Fruit fly (Drosophila melanogaster) whole organism, embryonic: ENCODE measurements around the gene Pp2A-29B.

Experiments
- BEAF-32 ChIP-seq: fragments of 200-800 bp; sonication (Bioruptor generic); optimal IDR thresholded peaks from 3 replicates; lab custom pipeline; 2017; ENCODE audit warnings: missing biosample characterization, missing genetic modification characterization, mild to moderate bottlenecking, moderate library complexity, missing genetic modification reagents
- Bdp1 ChIP-seq: fragments of 200-800 bp; sonication (Bioruptor generic); optimal IDR thresholded peaks from 3 replicates; lab custom pipeline; 2016; ENCODE audit warnings: missing biosample characterization, missing genetic modification characterization
- CG10274 ChIP-seq: fragments of 200-800 bp; sonication (Bioruptor generic); optimal IDR thresholded peaks from 3 replicates; lab custom pipeline; 2017; ENCODE audit warnings: missing biosample characterization, mild to moderate bottlenecking, missing genetic modification characterization
- CG10565 ChIP-seq: fragments of 200-800 bp; sonication (Bioruptor generic); optimal IDR thresholded peaks from 3 replicates; lab custom pipeline; 2016; ENCODE audit warnings: missing biosample characterization, mild to moderate bottlenecking, missing genetic modification characterization
- CG1233 ChIP-seq: fragments of 200-800 bp; sonication (Bioruptor generic); optimal IDR thresholded peaks from 4 replicates; lab custom pipeline; 2018; ENCODE audit warnings: missing biosample characterization, mild to moderate bottlenecking, missing genetic modification characterization
- CG14441 ChIP-seq: fragments of 200-800 bp; sonication (Bioruptor generic); IDR thresholded peaks from 2 replicates; pipeline ENCODE4 v1.3.6; 2022; ENCODE audit warnings: missing biosample characterization, missing genetic modification characterization
- CG17612 ChIP-seq: fragments of 200-800 bp; sonication (Bioruptor generic); IDR thresholded peaks from 2 replicates; pipeline ENCODE4 v1.3.6; 2022; ENCODE audit warnings: missing biosample characterization, missing genetic modification characterization
- CG2120 ChIP-seq: fragments of 200-800 bp; sonication (Bioruptor generic); optimal IDR thresholded peaks from 3 replicates; lab custom pipeline; 2016; ENCODE audit warnings: missing biosample characterization, missing genetic modification characterization
- CG2678 ChIP-seq: fragments of 200-800 bp; sonication (Bioruptor generic); optimal IDR thresholded peaks from 3 replicates; lab custom pipeline; 2019; ENCODE audit warnings: missing biosample characterization, mild to moderate bottlenecking, missing genetic modification characterization, moderate library complexity
- CG4707 ChIP-seq: fragments of 200-800 bp; sonication (Bioruptor generic); optimal IDR thresholded peaks from 2 replicates; lab custom pipeline; 2018; ENCODE audit warnings: missing biosample characterization, mild to moderate bottlenecking, missing genetic modification characterization, moderate library complexity
- CG6175 ChIP-seq: fragments of 200-800 bp; sonication (Bioruptor generic); IDR thresholded peaks from 3 replicates; pipeline ENCODE4 v1.3.6; 2022; ENCODE audit warnings: missing biosample characterization, missing genetic modification characterization
- CG7372 ChIP-seq: fragments of 200-800 bp; sonication (Bioruptor generic); IDR thresholded peaks from 2 replicates; pipeline ENCODE4 v1.3.6; 2022; ENCODE audit warnings: missing biosample characterization, missing genetic modification characterization
- CG8359 ChIP-seq: fragments of 200-800 bp; sonication (Bioruptor generic); optimal IDR thresholded peaks from 2 replicates; lab custom pipeline; 2017; ENCODE audit warnings: missing biosample characterization, mild to moderate bottlenecking, missing genetic modification characterization, borderline replicate concordance
- CG8388 ChIP-seq: fragments of 200-800 bp; sonication (Bioruptor generic); optimal IDR thresholded peaks from 2 replicates; lab custom pipeline; 2019; ENCODE audit warnings: missing biosample characterization, mild to moderate bottlenecking, missing genetic modification characterization, moderate library complexity
- CkIIα-i1 ChIP-seq: fragments of 200-800 bp; sonication (Bioruptor generic); IDR thresholded peaks from 2 replicates; pipeline ENCODE4 v1.3.6; 2022; ENCODE audit warnings: missing biosample characterization, missing genetic modification characterization
- H2.0 ChIP-seq: fragments of 200-800 bp; sonication (Bioruptor generic); IDR thresholded peaks from 2 replicates; pipeline ENCODE4 v1.3.6; 2022; ENCODE audit warnings: missing biosample characterization, missing genetic modification characterization
- Hand ChIP-seq: fragments of 200-800 bp; sonication (Bioruptor generic); optimal IDR thresholded peaks from 2 replicates; lab custom pipeline; 2017; ENCODE audit warnings: mild to moderate bottlenecking, missing biosample characterization, missing genetic modification reagents, missing genetic modification characterization
- Hr78 ChIP-seq, 2 experiments: fragments of 200-800 bp in 1 of 2; fragments of >200 bp in 1 of 2; sonication (Bioruptor generic) in 1 of 2; optimal IDR thresholded peaks; 2 replicates each; lab custom pipeline; 2017 to 2019; ENCODE audit warnings: missing biosample characterization in 2 of 2, missing genetic modification characterization in 2 of 2, mild to moderate bottlenecking in 1 of 2, moderate library complexity in 1 of 2
- Max ChIP-seq: fragments of 200-800 bp; sonication (Bioruptor generic); optimal IDR thresholded peaks from 2 replicates; lab custom pipeline; 2016; ENCODE audit warnings: missing biosample characterization, mild to moderate bottlenecking, missing genetic modification characterization
- Med ChIP-seq: fragments of 200-800 bp; sonication (Bioruptor generic); peaks from one replicate; lab custom pipeline; 2016; ENCODE audit warnings: missing biosample characterization, missing genetic modification characterization, mild to moderate bottlenecking, inconsistent platforms, moderate library complexity
- Mrtf ChIP-seq: fragments of 200-800 bp; sonication (Bioruptor generic); IDR thresholded peaks from 3 replicates; pipeline ENCODE4 v1.3.6; 2022; ENCODE audit warnings: missing biosample characterization, missing genetic modification characterization
- NFAT ChIP-seq: fragments of 200-800 bp; sonication (Bioruptor generic); IDR thresholded peaks from 2 replicates; pipeline ENCODE4 v1.3.6; 2022; ENCODE audit warnings: missing biosample characterization, missing genetic modification characterization
- Scr ChIP-seq: fragments of 200-800 bp; sonication (Bioruptor generic); IDR thresholded peaks from 2 replicates; pipeline ENCODE4 v1.3.6; 2022; ENCODE audit warnings: missing biosample characterization, missing genetic modification characterization; ENCODE audit not compliant: partially characterized antibody
- Spps ChIP-seq: fragments of 200-800 bp; sonication (Bioruptor generic); optimal IDR thresholded peaks from 2 replicates; lab custom pipeline; 2018; ENCODE audit warnings: missing biosample characterization, mild to moderate bottlenecking, missing genetic modification characterization
- Ssrp ChIP-seq: fragments of 200-800 bp; sonication (Bioruptor generic); optimal IDR thresholded peaks from 2 replicates; lab custom pipeline; 2018; ENCODE audit warnings: missing biosample characterization, mild to moderate bottlenecking, missing genetic modification characterization, moderate library complexity
- amos ChIP-seq: fragments of 200-800 bp; sonication (Bioruptor generic); IDR thresholded peaks from 2 replicates; pipeline ENCODE4 v1.3.6; 2022; ENCODE audit warnings: missing biosample characterization, missing genetic modification characterization; ENCODE audit not compliant: partially characterized antibody
- ase ChIP-seq: fragments of 200-800 bp; sonication (Bioruptor generic); IDR thresholded peaks from 3 replicates; pipeline ENCODE4 v1.3.6; 2022; ENCODE audit warnings: missing biosample characterization, missing genetic modification characterization
- bbx ChIP-seq: fragments of 200-800 bp; sonication (Bioruptor generic); IDR thresholded peaks from 2 replicates; pipeline ENCODE4 v1.3.6; 2022; ENCODE audit warnings: missing biosample characterization, missing genetic modification characterization; ENCODE audit not compliant: partially characterized antibody
- cg ChIP-seq: fragments of 200-800 bp; sonication (Bioruptor generic); optimal IDR thresholded peaks from 3 replicates; lab custom pipeline; 2019; ENCODE audit warnings: missing biosample characterization, mild to moderate bottlenecking, missing genetic modification characterization, moderate library complexity
- crc ChIP-seq: fragments of 200-800 bp; sonication (Bioruptor generic); optimal IDR thresholded peaks from 2 replicates; lab custom pipeline; 2016; ENCODE audit warnings: missing biosample characterization, missing genetic modification characterization
- cwo ChIP-seq: fragments of 200-800 bp; sonication (Bioruptor generic); optimal IDR thresholded peaks from 3 replicates; lab custom pipeline; 2017; ENCODE audit warnings: missing biosample characterization, missing genetic modification characterization, mild to moderate bottlenecking, moderate library complexity, missing genetic modification reagents
- dmrt99B ChIP-seq: fragments of 200-800 bp; sonication (Bioruptor generic); optimal IDR thresholded peaks from 2 replicates; lab custom pipeline; 2018; ENCODE audit warnings: missing biosample characterization, mild to moderate bottlenecking, missing genetic modification characterization, moderate library complexity
- eve ChIP-seq, 2 experiments: fragments of >200 bp; optimal IDR thresholded peaks; 2 replicates each; lab custom pipeline; 2017; ENCODE audit warnings: missing biosample characterization in 2 of 2, missing genetic modification characterization in 2 of 2
- ewg ChIP-seq: fragments of 200-800 bp; sonication (Bioruptor generic); optimal IDR thresholded peaks from 3 replicates; lab custom pipeline; 2017; ENCODE audit warnings: mild to moderate bottlenecking, missing biosample characterization, missing genetic modification reagents, missing genetic modification characterization
- fd3F ChIP-seq: fragments of 200-800 bp; sonication (Bioruptor generic); optimal IDR thresholded peaks from 2 replicates; lab custom pipeline; 2018; ENCODE audit warnings: missing biosample characterization, mild to moderate bottlenecking, missing genetic modification characterization, moderate library complexity
- fd96Cb ChIP-seq: fragments of 200-800 bp; sonication (Bioruptor generic); optimal IDR thresholded peaks from 2 replicates; lab custom pipeline; 2018; ENCODE audit warnings: missing biosample characterization, mild to moderate bottlenecking, missing genetic modification characterization, moderate library complexity
- fu2 ChIP-seq: fragments of 200-800 bp; sonication (Bioruptor generic); optimal IDR thresholded peaks from 2 replicates; lab custom pipeline; 2016; ENCODE audit warnings: missing biosample characterization, missing genetic modification characterization
- grn ChIP-seq: fragments of 200-800 bp; sonication (Bioruptor generic); optimal IDR thresholded peaks from 3 replicates; lab custom pipeline; 2017; ENCODE audit warnings: missing biosample characterization, missing genetic modification characterization
- ham ChIP-seq: fragments of 200-800 bp; sonication (Bioruptor generic); IDR thresholded peaks from 2 replicates; pipeline ENCODE4 v1.3.6; 2022; ENCODE audit warnings: missing biosample characterization, missing genetic modification characterization
- hkb ChIP-seq, 2 experiments: fragments of 200-800 bp in 1 of 2; fragments of >200 bp in 1 of 2; sonication (Bioruptor generic) in 1 of 2; IDR thresholded peaks in 1 of 2; optimal IDR thresholded peaks in 1 of 2; 2 replicates each; pipeline versions ENCODE4 v1.3.6 to Lab custom; 2017 to 2022; ENCODE audit warnings: missing biosample characterization in 1 of 2, missing genetic modification characterization in 1 of 2
- pho ChIP-seq: fragments of 200-800 bp; sonication (Bioruptor generic); optimal IDR thresholded peaks from 2 replicates; lab custom pipeline; 2016; ENCODE audit warnings: missing biosample characterization, missing genetic modification characterization
- psq ChIP-seq: fragments of 200-800 bp; sonication (Bioruptor generic); optimal IDR thresholded peaks from 2 replicates; lab custom pipeline; 2017; ENCODE audit warnings: missing biosample characterization, missing genetic modification characterization
- schlank ChIP-seq: fragments of 200-800 bp; sonication (Bioruptor generic); optimal IDR thresholded peaks from 2 replicates; lab custom pipeline; 2018; ENCODE audit warnings: missing biosample characterization, mild to moderate bottlenecking, missing genetic modification characterization
- seq ChIP-seq: fragments of 200-800 bp; sonication (Bioruptor generic); IDR thresholded peaks from 2 replicates; pipeline ENCODE4 v1.3.6; 2022; ENCODE audit warnings: missing biosample characterization, missing genetic modification characterization
- tio ChIP-seq: fragments of 200-800 bp; sonication (Bioruptor generic); optimal IDR thresholded peaks from 2 replicates; lab custom pipeline; 2017; ENCODE audit warnings: missing biosample characterization, missing genetic modification characterization, inconsistent platforms
- tx ChIP-seq: fragments of 200-800 bp; sonication (Bioruptor generic); optimal IDR thresholded peaks from 2 replicates; lab custom pipeline; 2016; ENCODE audit warnings: missing biosample characterization, missing genetic modification characterization
- wdn ChIP-seq: fragments of 200-800 bp; sonication (Bioruptor generic); IDR thresholded peaks from 2 replicates; pipeline ENCODE4 v1.3.6; 2022; ENCODE audit warnings: missing biosample characterization, missing genetic modification characterization
- zen2 ChIP-seq: fragments of 200-800 bp; sonication (Bioruptor generic); IDR thresholded peaks from 3 replicates; pipeline ENCODE4 v1.3.6; 2022; ENCODE audit warnings: missing biosample characterization, missing genetic modification characterization; ENCODE audit not compliant: partially characterized antibody

Pp2A-29B gene

DNA sequence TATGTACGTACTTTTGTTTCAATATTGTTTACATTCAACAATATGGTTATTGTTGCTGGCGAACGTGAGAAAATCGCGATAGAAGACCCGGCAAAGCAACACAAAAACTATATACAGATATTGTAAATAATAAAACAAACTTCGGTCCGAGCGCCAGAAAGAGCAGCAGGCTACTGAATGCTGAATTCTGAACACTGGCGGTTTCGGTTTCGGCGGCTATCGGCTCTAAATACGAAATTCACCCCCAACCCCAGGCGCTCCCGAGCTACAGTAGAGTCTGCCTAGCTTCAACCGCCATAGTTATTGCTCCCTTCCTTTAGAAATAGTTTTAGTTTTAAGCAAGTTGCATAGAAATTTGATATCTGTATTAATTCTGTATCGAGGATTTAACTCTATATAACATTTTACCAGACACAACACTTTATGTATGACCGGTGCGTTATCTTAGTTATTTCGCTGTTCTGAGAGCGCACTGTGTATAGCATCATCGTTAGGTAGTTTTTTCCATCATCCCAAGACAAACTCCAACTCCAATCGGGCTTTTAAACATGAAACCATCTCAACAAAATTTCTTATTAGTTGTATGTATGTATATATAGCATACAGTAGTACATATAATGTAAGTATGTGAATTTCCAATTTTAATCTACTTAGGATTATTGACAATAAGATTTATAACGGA lies 3.4 kb upstream of the Pp2A-29B start, which contains the start of gene CG7627 (continued):
- peak in 1 of 2 experiments; percentile 82 for TF ChIP-seq eve (GFP tag; optimal IDR thresholded peaks at IDR 0.05; lab: Kevin White, UChicago)
- TF ChIP-seq ham: no peak
- TF ChIP-seq amos (GFP tag; lab: Robert Waterston, UW): peak; percentile 27; the same call in 1 of the 2 replicates
- TF ChIP-seq dmrt99B (tag; lab: Kevin White, UChicago): peak; percentile 83
- TF ChIP-seq BEAF-32 (GFP tag; lab: Kevin White, UChicago): no peak
- peak; percentile 80 for TF ChIP-seq Mrtf (GFP tag; lab: Robert Waterston, UW)
- peak; percentile 58 for TF ChIP-seq wdn (GFP tag; lab: Robert Waterston, UW)
- TF ChIP-seq CG7372: peak; percentile 75
- TF ChIP-seq CG8359: peak; percentile 39
- peak; percentile 80 for TF ChIP-seq CG14441 (GFP tag; lab: Robert Waterston, UW)
- TF ChIP-seq CG6175 (GFP tag; lab: Robert Waterston, UW): peak; percentile 74; the same call in 2 of the 3 replicates
- TF ChIP-seq Med (GFP tag; lab: Kevin White, UChicago): peak; percentile 97
- TF ChIP-seq Ssrp (tag; lab: Kevin White, UChicago): peak; percentile 61
- TF ChIP-seq crc: peak; percentile 68
- TF ChIP-seq grn (GFP tag; lab: Kevin White, UChicago): peak; percentile 3
- TF ChIP-seq Hand (GFP tag; lab: Kevin White, UChicago): peak; percentile 62
- TF ChIP-seq CG1233 (GFP tag; lab: Kevin White, UChicago): peak; percentile 54
- no peak for TF ChIP-seq zen2
- peak; percentile 68 for TF ChIP-seq fd96Cb
- peak; percentile 83 for TF ChIP-seq cwo (GFP tag; lab: Kevin White, UChicago)
- peak; percentile 89 for TF ChIP-seq CG2120 (GFP tag; lab: Kevin White, UChicago)
- peak; percentile 37 for TF ChIP-seq CG4707 (GFP tag; lab: Kevin White, UChicago)
- 0 out of 2 replicates have a peak, but pooled peaks have one; percentile 26 for TF ChIP-seq Scr (GFP tag; lab: Robert Waterston, UW)
- peak; percentile 82 for TF ChIP-seq NFAT (GFP tag; lab: Robert Waterston, UW)
- TF ChIP-seq ase (GFP tag; lab: Robert Waterston, UW): peak; percentile 64; the same call in 2 of the 3 replicates
- TF ChIP-seq CG10565 (GFP tag; lab: Kevin White, UChicago): no peak
- peak in 1 of 2 experiments; percentile 15 for TF ChIP-seq Hr78 (GFP tag; optimal IDR thresholded peaks at IDR 0.05; lab: Kevin White, UChicago)
- no peak for TF ChIP-seq CG10274
- TF ChIP-seq cg (GFP tag; lab: Kevin White, UChicago): no peak
- TF ChIP-seq H2.0 (GFP tag; lab: Robert Waterston, UW): peak; percentile 66
- peak; percentile 59 for TF ChIP-seq pho (GFP tag; lab: Kevin White, UChicago)
- TF ChIP-seq Max (GFP tag; lab: Kevin White, UChicago): peak; percentile 47
- TF ChIP-seq tx (GFP tag; lab: Kevin White, UChicago): peak; percentile 57
- TF ChIP-seq schlank (tag; lab: Kevin White, UChicago): peak; percentile 64
- peak; percentile 88 for TF ChIP-seq CG2678 (tag; lab: Kevin White, UChicago)
- 0 out of 2 replicates have a peak, but pooled peaks have one; percentile 37 for TF ChIP-seq CkIIα-i1 (GFP tag; lab: Robert Waterston, UW)
- TF ChIP-seq CG8388 (GFP tag; lab: Kevin White, UChicago): peak; percentile 55
- TF ChIP-seq psq (GFP tag; lab: Kevin White, UChicago): no peak
- peak; percentile 77 for TF ChIP-seq fu2 (GFP tag; lab: Kevin White, UChicago)
- TF ChIP-seq seq: peak; percentile 71
- no peak for TF ChIP-seq Spps
- no peak for TF ChIP-seq CG17612
- TF ChIP-seq hkb (optimal IDR thresholded peaks at IDR 0.05; lab: Kevin White, UChicago): no peak
- peak; percentile 84 for TF ChIP-seq hkb (GFP tag; IDR thresholded peaks at IDR 0.05; lab: Robert Waterston, UW)
- TF ChIP-seq bbx (GFP tag; lab: Robert Waterston, UW): peak; percentile 48; the same call in 1 of the 2 replicates
- peak; percentile 47 for TF ChIP-seq ewg (GFP tag; lab: Kevin White, UChicago)
- peak; percentile 61 for TF ChIP-seq Bdp1 (GFP tag; lab: Kevin White, UChicago)
- TF ChIP-seq tio (GFP tag; lab: Kevin White, UChicago): peak; percentile 69
- TF ChIP-seq fd3F (GFP tag; lab: Kevin White, UChicago): peak; percentile 60
